Fruit fly (Drosophila melanogaster): Measurements from ENCODE around the gene spict.

Gene spict

dm6 chr2L:12712255-12712654 lies 7.7 kb downstream of the spict start (continued):
- TF ChIP-seq Nf-YA (GFP tag; IDR thresholded peaks at IDR 0.05) (no peak), sna (GFP tag; IDR thresholded peaks at IDR 0.05; ENCODE audit: partially characterized antibody) (0 out of 2 replicates have a peak, but pooled peaks have one; percentile 15), CG12942 (GFP tag; optimal IDR thresholded peaks at IDR 0.05) (no peak), Tbp (GFP tag; optimal IDR thresholded peaks at IDR 0.05) (no peak), nmo (GFP tag; optimal IDR thresholded peaks at IDR 0.05) (no peak), BEAF-32 (GFP tag; optimal IDR thresholded peaks at IDR 0.05) (peak; percentile 33), sima (GFP tag; optimal IDR thresholded peaks at IDR 0.05) (no peak), jigr1 (GFP tag; IDR thresholded peaks at IDR 0.05) (no peak), zen (tag; optimal IDR thresholded peaks at IDR 0.05) (peak; percentile 10), Dll (GFP tag; IDR thresholded peaks at IDR 0.05; ENCODE audit: partially characterized antibody) (0 out of 4 replicates have a peak, but pooled peaks have one; percentile 48), cato (GFP tag; optimal IDR thresholded peaks at IDR 0.05; ENCODE audit: borderline replicate concordance) (no peak), Vsx1 (GFP tag; optimal IDR thresholded peaks at IDR 0.05) (no peak), lab (GFP tag; optimal IDR thresholded peaks at IDR 0.05) (no peak), HLH4C (GFP tag; IDR thresholded peaks at IDR 0.05; ENCODE audit: partially characterized antibody) (no peak; the same call in 2 of the 3 replicates), dmrt99B (tag; optimal IDR thresholded peaks at IDR 0.05) (no peak), sqz (GFP tag; optimal IDR thresholded peaks at IDR 0.05) (no peak), gro (GFP tag; optimal IDR thresholded peaks at IDR 0.05) (no peak), en (GFP tag; optimal IDR thresholded peaks at IDR 0.05) (no peak), CG14050 (GFP tag; IDR thresholded peaks at IDR 0.05) (no peak), lov (optimal IDR thresholded peaks at IDR 0.05) (no peak), lov (GFP tag; IDR thresholded peaks at IDR 0.05) (no peak), CG10654 (GFP tag; optimal IDR thresholded peaks at IDR 0.05) (no peak), ssp (GFP tag; IDR thresholded peaks at IDR 0.05) (0 out of 2 replicates have a peak, but pooled peaks have one; percentile 7), chn (GFP tag; optimal IDR thresholded peaks at IDR 0.05) (no peak), CG7556 (GFP tag; optimal IDR thresholded peaks at IDR 0.05) (no peak), CG6654 (GFP tag; optimal IDR thresholded peaks at IDR 0.05) (no peak), NfI (GFP tag; optimal IDR thresholded peaks at IDR 0.05) (peak; percentile 3), lbe (GFP tag; optimal IDR thresholded peaks at IDR 0.05) (no peak), CG7372 (GFP tag; IDR thresholded peaks at IDR 0.05) (no peak), Scr (GFP tag; IDR thresholded peaks at IDR 0.05; ENCODE audit: partially characterized antibody) (no peak), Dek (tag; optimal IDR thresholded peaks at IDR 0.05) (no peak), emc (GFP tag; optimal IDR thresholded peaks at IDR 0.05) (no peak), fu2 (GFP tag; optimal IDR thresholded peaks at IDR 0.05) (no peak), CG12219 (GFP tag; optimal IDR thresholded peaks at IDR 0.05) (no peak), run (tag; optimal IDR thresholded peaks at IDR 0.05) (no peak), CG16779 (GFP tag; IDR thresholded peaks at IDR 0.05) (no peak), dysf (GFP tag; IDR thresholded peaks at IDR 0.05) (no peak), CG7357 (GFP tag; IDR thresholded peaks at IDR 0.05) (no peak), Bteb2 (GFP tag; optimal IDR thresholded peaks at IDR 0.05) (no peak), Atf-2 (GFP tag; optimal IDR thresholded peaks at IDR 0.05) (no peak), slou (GFP tag; optimal IDR thresholded peaks at IDR 0.05) (no peak), Asciz (GFP tag; optimal IDR thresholded peaks at IDR 0.05) (no peak), CrebB (tag; optimal IDR thresholded peaks at IDR 0.05) (no peak), ro (GFP tag; IDR thresholded peaks at IDR 0.05) (no peak), Optix (GFP tag; IDR thresholded peaks at IDR 0.05) (no peak), CG10565 (GFP tag; optimal IDR thresholded peaks at IDR 0.05) (no peak), CG33213 (GFP tag; optimal IDR thresholded peaks at IDR 0.05) (no peak), CG17361 (GFP tag; IDR thresholded peaks at IDR 0.05) (no peak), danr (GFP tag; IDR thresholded peaks at IDR 0.05) (no peak), tin (GFP tag; optimal IDR thresholded peaks at IDR 0.05) (no peak), oc (tag; optimal IDR thresholded peaks at IDR 0.05) (no peak), pfk (GFP tag; optimal IDR thresholded peaks at IDR 0.05) (no peak)
